Fruit fly (Drosophila melanogaster): ENCODE results near the gene CG15399.

DNA sequence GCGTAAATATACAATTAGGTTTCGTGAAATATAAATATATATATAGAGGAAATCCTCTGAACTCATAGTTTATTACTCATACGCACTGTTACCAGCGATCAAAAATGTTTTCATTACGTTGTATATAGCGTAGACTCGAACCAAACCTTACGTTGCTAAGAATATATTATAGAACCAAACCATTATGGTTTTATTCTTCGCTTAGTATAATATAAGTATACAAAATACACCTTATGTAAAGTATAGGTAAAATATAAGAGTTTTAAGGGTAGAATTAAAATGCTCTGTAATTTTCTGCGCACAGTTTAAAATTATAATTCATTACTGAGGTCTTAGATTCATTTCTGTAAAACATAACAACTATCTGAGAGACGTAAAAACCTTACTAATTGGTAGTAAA lies 47.1 kb downstream of the CG15399 start:
- TF ChIP-seq EcR (GFP tag; optimal IDR thresholded peaks at IDR 0.05) (no peak), usp (GFP tag; optimal IDR thresholded peaks at IDR 0.05) (no peak), Dll (optimal IDR thresholded peaks at IDR 0.05) (no peak), psq (optimal IDR thresholded peaks at IDR 0.05) (no peak), pan (optimal IDR thresholded peaks at IDR 0.05) (no peak)
